Worm (Caenorhabditis elegans): ENCODE measurements around the gene top-2.

- no peak for TF ChIP-seq dao-5 (tag; optimal IDR thresholded peaks at IDR 0.05)
- TF ChIP-seq him-1 (tag; optimal IDR thresholded peaks at IDR 0.05): no peak
- no peak for TF ChIP-seq W03F9.2 (tag; optimal IDR thresholded peaks at IDR 0.05)
These were observed 44.3 kb upstream of the top-2 start for ce11 chrII:11830601-11831000.
